Worm (Caenorhabditis elegans): ENCODE data around the gene C03H5.4.

DNA sequence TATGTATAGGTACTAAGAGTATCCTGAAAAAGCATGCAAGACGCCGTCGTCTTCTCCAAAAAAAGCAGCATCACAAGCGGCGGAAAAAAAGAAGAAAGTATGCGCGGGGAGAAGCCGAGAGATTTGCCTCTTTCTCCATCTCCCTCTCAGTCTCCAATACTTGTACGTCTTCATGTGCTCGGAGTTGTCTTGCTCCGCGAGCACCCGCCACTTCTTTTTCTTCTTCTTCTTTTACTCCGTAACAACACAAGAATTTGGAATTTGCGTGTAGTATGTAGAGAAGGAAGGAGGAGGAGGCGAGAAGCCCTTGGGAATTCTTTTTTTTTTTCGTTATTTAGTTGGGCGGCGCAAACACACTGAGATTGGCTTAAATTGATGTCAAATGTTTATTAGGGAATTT, 26.2 kb downstream of the C03H5.4 start:
- TF ChIP-seq klf-2 (GFP tag; conservative IDR thresholded peaks at IDR 0.05) (no peak), T22C8.4 (GFP tag; IDR thresholded peaks at IDR 0.05) (no peak)

Measured in whole organism, midembryonic.